Worm (Caenorhabditis elegans): ENCODE data around the gene T24E12.12.
A peak's percentile ranks its signal among the peaks of the same experiment; 100 is the strongest.

Gene T24E12.12

DNA sequence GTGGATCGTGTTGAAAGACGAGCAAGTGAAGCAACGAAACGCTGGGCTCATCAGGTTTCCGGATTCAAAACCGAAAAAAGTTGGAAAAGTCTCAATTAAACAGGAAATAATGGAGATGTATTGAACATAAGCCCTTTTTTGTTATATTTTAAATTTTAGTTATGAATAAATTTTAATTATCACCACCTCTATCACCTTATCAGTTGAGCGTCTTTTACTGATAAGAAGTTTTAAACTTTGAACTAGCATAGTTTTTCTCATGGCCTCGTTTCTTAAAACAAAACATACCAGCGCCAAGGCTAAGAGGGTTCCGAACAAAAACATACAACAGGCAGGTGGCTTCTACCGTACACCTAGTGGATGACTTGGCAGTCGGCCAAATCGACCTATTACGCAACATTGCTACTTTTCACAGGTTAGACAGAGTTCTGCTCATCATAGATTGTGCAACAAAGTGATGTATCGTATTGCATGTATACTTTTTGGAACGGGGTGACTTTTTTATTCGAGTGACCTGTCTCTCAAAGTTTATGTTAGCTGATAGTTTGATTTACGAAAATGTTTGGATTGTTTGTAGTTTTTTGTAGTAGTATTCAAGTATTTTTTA lies 29.4 kb downstream of the T24E12.12 start:
- TF ChIP-seq hmg-11 (tag; optimal IDR thresholded peaks at IDR 0.05) (no peak), lsy-12 (tag; optimal IDR thresholded peaks at IDR 0.05) (no peak), skn-1 (tag; optimal IDR thresholded peaks at IDR 0.05) (no peak), mml-1 (tag; optimal IDR thresholded peaks at IDR 0.05) (no peak), aly-2 (tag; optimal IDR thresholded peaks at IDR 0.05) (no peak), lin-15B (tag; optimal IDR thresholded peaks at IDR 0.05) (no peak), elt-2 (tag; optimal IDR thresholded peaks at IDR 0.05) (peak; percentile 58), egl-27 (tag; optimal IDR thresholded peaks at IDR 0.05) (no peak), pqm-1 (tag; optimal IDR thresholded peaks at IDR 0.05) (peak; percentile 7), nhr-43 (tag; optimal IDR thresholded peaks at IDR 0.05; ENCODE audit: poor library complexity, severe bottlenecking) (no peak), ztf-4 (tag; optimal IDR thresholded peaks at IDR 0.05) (no peak), elt-1 (tag; optimal IDR thresholded peaks at IDR 0.05) (no peak), nhr-76 (tag; optimal IDR thresholded peaks at IDR 0.05) (no peak), ceh-28 (tag; optimal IDR thresholded peaks at IDR 0.05) (no peak), ceh-82 (tag; optimal IDR thresholded peaks at IDR 0.05) (no peak)

DNA sequence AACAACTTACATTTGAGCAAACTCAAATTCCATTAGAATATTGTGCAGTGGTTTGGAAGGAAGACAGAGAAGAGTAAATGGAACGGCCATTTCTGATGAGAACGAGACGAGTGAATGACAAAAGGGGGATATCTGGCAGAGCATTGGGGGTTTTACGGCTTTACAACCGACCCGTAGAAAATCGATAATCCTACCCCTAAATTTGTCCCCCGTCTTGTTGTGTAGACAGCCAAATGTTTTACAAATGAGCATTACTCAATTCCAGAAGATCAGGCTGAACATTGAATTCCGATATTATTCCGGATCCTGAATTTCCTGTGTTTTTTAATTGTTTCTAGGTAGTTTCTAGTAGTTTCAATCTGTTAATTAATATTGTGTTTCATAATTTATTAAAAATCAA lies 34.2 kb downstream of the T24E12.12 start, which contains the start of gene fbxb-99:
Gene fbxb-99 (minus strand): TSS at position 101 of the 400 bp plus-strand sequence.
- TF ChIP-seq egl-5 (tag; optimal IDR thresholded peaks at IDR 0.05) (no peak), nhr-25 (tag; optimal IDR thresholded peaks at IDR 0.05) (no peak), pha-4 (tag; optimal IDR thresholded peaks at IDR 0.05) (no peak), ceh-16 (tag; optimal IDR thresholded peaks at IDR 0.05) (no peak)

DNA sequence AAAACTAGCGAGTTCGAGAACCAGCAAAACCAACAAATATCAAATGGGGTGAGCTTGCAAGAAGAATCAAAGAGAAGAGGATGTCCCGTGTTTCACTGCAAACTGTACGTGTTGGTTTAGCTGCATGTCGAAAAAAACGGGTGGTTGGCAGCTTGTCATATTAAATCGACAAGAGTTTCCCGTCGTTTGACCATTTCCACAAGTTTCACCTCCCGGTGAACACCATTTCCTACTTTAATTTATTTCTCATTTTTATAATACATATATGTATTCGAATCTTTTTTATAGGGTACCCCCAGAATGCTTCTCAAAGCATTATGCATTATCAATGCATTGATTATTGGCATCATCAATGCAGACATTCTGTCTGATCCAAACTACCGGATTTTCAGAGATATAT lies 36.2 kb downstream of the T24E12.12 start, which contains the start of gene Y8A9A.2:
Gene Y8A9A.2 (plus strand): TSS at position 301 of the 400 bp plus-strand sequence.
- TF ChIP-seq nhr-11 (tag; optimal IDR thresholded peaks at IDR 0.05) (no peak), zag-1 (tag; optimal IDR thresholded peaks at IDR 0.05) (no peak), nhr-23 (tag; optimal IDR thresholded peaks at IDR 0.05) (no peak), nhr-77 (tag; optimal IDR thresholded peaks at IDR 0.05) (no peak), lsy-12 (tag; optimal IDR thresholded peaks at IDR 0.05) (no peak), fos-1 (tag; optimal IDR thresholded peaks at IDR 0.05) (no peak), nhr-25 (tag; optimal IDR thresholded peaks at IDR 0.05) (no peak), eor-1 (tag; optimal IDR thresholded peaks at IDR 0.05) (no peak), nhr-28 (tag; optimal IDR thresholded peaks at IDR 0.05) (no peak), egl-27 (tag; optimal IDR thresholded peaks at IDR 0.05) (no peak), elt-1 (tag; optimal IDR thresholded peaks at IDR 0.05) (no peak), ztf-4 (tag; optimal IDR thresholded peaks at IDR 0.05) (no peak), ZK546.5 (tag; optimal IDR thresholded peaks at IDR 0.05) (no peak)

DNA sequence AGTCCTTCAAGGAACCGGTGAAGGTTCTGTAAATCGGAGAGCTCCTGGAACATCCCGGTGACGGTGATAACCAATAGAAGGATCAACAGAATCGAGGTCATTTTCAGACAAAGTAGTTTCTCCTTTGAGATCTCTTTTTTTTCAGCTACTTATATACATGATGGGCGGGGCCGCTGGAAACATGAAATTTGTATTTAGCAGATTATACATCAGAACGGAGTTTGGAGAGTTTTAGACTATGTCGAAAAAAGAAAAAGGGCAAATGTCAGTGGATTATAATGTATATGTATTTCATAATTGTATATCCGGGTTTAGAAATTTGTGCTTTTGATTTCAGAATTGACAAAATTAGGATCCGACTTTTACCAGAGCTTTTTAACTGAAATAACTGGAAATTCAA lies 44.1 kb downstream of the T24E12.12 start, which contains the start of gene ins-32:
Gene ins-32 (minus strand): TSS at position 101 of the 400 bp plus-strand sequence.
- TF ChIP-seq mml-1 (tag; optimal IDR thresholded peaks at IDR 0.05) (no peak), nhr-12 (tag; optimal IDR thresholded peaks at IDR 0.05) (no peak), ztf-4 (tag; optimal IDR thresholded peaks at IDR 0.05) (no peak), nhr-25 (tag; optimal IDR thresholded peaks at IDR 0.05) (no peak)

DNA sequence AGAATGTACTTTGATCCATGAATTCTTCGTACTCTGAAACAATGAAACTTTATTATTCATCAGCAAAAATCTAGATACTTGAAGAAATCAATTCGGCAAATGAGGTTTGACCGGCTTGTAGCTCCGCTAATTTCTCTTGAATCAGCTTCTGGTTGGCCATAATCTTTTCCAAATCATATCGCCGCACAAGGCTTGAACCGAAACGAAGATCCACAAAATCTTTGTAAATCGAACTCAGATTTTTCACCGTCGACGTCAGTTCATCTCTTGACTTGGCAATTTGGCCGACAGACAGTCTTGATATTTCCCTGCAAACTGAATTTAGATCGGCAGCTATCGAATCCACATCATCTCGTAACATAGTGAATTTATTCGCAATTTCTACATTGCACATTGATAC lies 46.4 kb downstream of the T24E12.12 start:
- TF ChIP-seq eor-1 (tag; optimal IDR thresholded peaks at IDR 0.05) (no peak), ztf-11 (tag; optimal IDR thresholded peaks at IDR 0.05) (no peak), mml-1 (tag; optimal IDR thresholded peaks at IDR 0.05) (no peak), nhr-23 (tag; optimal IDR thresholded peaks at IDR 0.05) (no peak), nhr-12 (tag; optimal IDR thresholded peaks at IDR 0.05) (no peak), nhr-237 (tag; optimal IDR thresholded peaks at IDR 0.05) (no peak), egl-5 (tag; optimal IDR thresholded peaks at IDR 0.05) (no peak), daf-12 (tag; optimal IDR thresholded peaks at IDR 0.05) (no peak), jun-1 (tag; optimal IDR thresholded peaks at IDR 0.05) (no peak), tbx-2 (tag; optimal IDR thresholded peaks at IDR 0.05) (no peak), nhr-25 (tag; optimal IDR thresholded peaks at IDR 0.05) (no peak), ztf-4 (tag; optimal IDR thresholded peaks at IDR 0.05) (no peak), snpc-4 (tag; optimal IDR thresholded peaks at IDR 0.05) (no peak), fos-1 (tag; optimal IDR thresholded peaks at IDR 0.05) (no peak), lin-39 (tag; optimal IDR thresholded peaks at IDR 0.05) (no peak), elt-3 (tag; optimal IDR thresholded peaks at IDR 0.05) (no peak), ceh-82 (tag; optimal IDR thresholded peaks at IDR 0.05) (no peak), lin-15B (tag; optimal IDR thresholded peaks at IDR 0.05) (no peak)
